Worm (Caenorhabditis elegans) whole organism, L3 larva: Measurements from ENCODE around the gene clc-24.

Experiments
- aly-2 ChIP-seq: fragments of 150-350 bp; optimal IDR thresholded peaks from 2 replicates; lab custom pipeline; 2014; ENCODE audit warnings: missing biosample characterization, missing genetic modification characterization
- ceh-16 ChIP-seq: sonication (generic microtip); optimal IDR thresholded peaks from 2 replicates; lab custom pipeline; 2017; ENCODE audit warnings: missing biosample characterization, missing genetic modification characterization
- ceh-28 ChIP-seq: fragments of 150-350 bp; optimal IDR thresholded peaks from 2 replicates; lab custom pipeline; 2014; ENCODE audit warnings: missing biosample characterization, missing genetic modification reagents, missing genetic modification characterization
- ceh-9 ChIP-seq: sonication (generic microtip); optimal IDR thresholded peaks from 2 replicates; lab custom pipeline; 2018; ENCODE audit warnings: missing biosample characterization, missing genetic modification characterization
- daf-12 ChIP-seq: fragments of 150-350 bp; optimal IDR thresholded peaks from 2 replicates; lab custom pipeline; 2014; ENCODE audit warnings: missing biosample characterization, missing genetic modification reagents, missing genetic modification characterization
- egl-5 ChIP-seq: fragments of 150-350 bp; optimal IDR thresholded peaks from 2 replicates; lab custom pipeline; 2017; ENCODE audit warnings: missing biosample characterization, missing genetic modification reagents, missing genetic modification characterization, inconsistent platforms
- elt-1 ChIP-seq: fragments of 150-350 bp; optimal IDR thresholded peaks from 2 replicates; lab custom pipeline; 2014; ENCODE audit warnings: missing biosample characterization, missing genetic modification characterization
- elt-2 ChIP-seq: sonication (generic microtip); optimal IDR thresholded peaks from 2 replicates; lab custom pipeline; 2016; ENCODE audit warnings: missing genetic modification reagents, mild to moderate bottlenecking, missing genetic modification characterization, missing compliant biosample characterization
- elt-3 ChIP-seq, 3 experiments: fragments of 150-350 bp in 1 of 3; sonication (generic microtip) in 2 of 3; optimal IDR thresholded peaks; 2 replicates in 2 of 3; 4 replicates in 1 of 3; lab custom pipeline; 2014 to 2017; ENCODE audit warnings: missing biosample characterization in 3 of 3, missing genetic modification characterization in 3 of 3
- fkh-10 ChIP-seq: sonication (generic microtip); optimal IDR thresholded peaks from 2 replicates; lab custom pipeline; 2017; ENCODE audit warnings: missing biosample characterization, missing genetic modification reagents, missing genetic modification characterization
- fkh-2 ChIP-seq: fragments of 150-350 bp; optimal IDR thresholded peaks from 2 replicates; lab custom pipeline; 2014; ENCODE audit warnings: missing biosample characterization, missing genetic modification reagents, missing genetic modification characterization
- hmg-11 ChIP-seq: sonication (generic microtip); optimal IDR thresholded peaks from 2 replicates; lab custom pipeline; 2016; ENCODE audit warnings: missing genetic modification characterization, missing compliant biosample characterization
- lin-15B ChIP-seq: fragments of 150-350 bp; optimal IDR thresholded peaks from 2 replicates; lab custom pipeline; 2014; ENCODE audit warnings: missing biosample characterization, missing genetic modification characterization
- lin-39 ChIP-seq: fragments of 150-350 bp; optimal IDR thresholded peaks from 2 replicates; lab custom pipeline; 2018; ENCODE audit warnings: missing biosample characterization, missing genetic modification reagents, missing genetic modification characterization
- mdl-1 ChIP-seq: fragments of 150-350 bp; optimal IDR thresholded peaks from 2 replicates; lab custom pipeline; 2014; ENCODE audit warnings: missing biosample characterization, missing genetic modification characterization
- nfya-1 ChIP-seq: sonication (generic microtip); optimal IDR thresholded peaks from 2 replicates; lab custom pipeline; 2017; ENCODE audit warnings: missing genetic modification characterization, mild to moderate bottlenecking, missing compliant biosample characterization, antibody characterized with exemption, moderate library complexity; ENCODE audit not compliant: insufficient read depth
- nhr-11 ChIP-seq: fragments of 150-350 bp; optimal IDR thresholded peaks from 2 replicates; lab custom pipeline; 2014; ENCODE audit warnings: missing biosample characterization, missing genetic modification characterization
- nhr-23 ChIP-seq: fragments of 150-350 bp; optimal IDR thresholded peaks from 2 replicates; lab custom pipeline; 2014; ENCODE audit warnings: missing biosample characterization, missing genetic modification reagents, missing genetic modification characterization
- nhr-237 ChIP-seq: fragments of 150-350 bp; optimal IDR thresholded peaks from 2 replicates; lab custom pipeline; 2014; ENCODE audit warnings: missing biosample characterization, missing genetic modification characterization
- nhr-25 ChIP-seq: sonication (generic microtip); optimal IDR thresholded peaks from 2 replicates; lab custom pipeline; 2017; ENCODE audit warnings: missing biosample characterization, missing genetic modification characterization
- nhr-28 ChIP-seq: fragments of 150-350 bp; optimal IDR thresholded peaks from 2 replicates; lab custom pipeline; 2014; ENCODE audit warnings: missing biosample characterization, missing genetic modification characterization
- nhr-43 ChIP-seq: sonication (generic microtip); optimal IDR thresholded peaks from 2 replicates; lab custom pipeline; 2016; ENCODE audit warnings: mild to moderate bottlenecking, missing genetic modification characterization, missing compliant biosample characterization; ENCODE audit not compliant: poor library complexity, severe bottlenecking
- nhr-67 ChIP-seq: fragments of 150-350 bp; optimal IDR thresholded peaks from 2 replicates; lab custom pipeline; 2014; ENCODE audit warnings: missing biosample characterization, missing genetic modification characterization
- nhr-77 ChIP-seq: fragments of 150-350 bp; optimal IDR thresholded peaks from 2 replicates; lab custom pipeline; 2014; ENCODE audit warnings: missing biosample characterization, missing genetic modification characterization
- pqm-1 ChIP-seq: fragments of 150-350 bp; optimal IDR thresholded peaks from 2 replicates; lab custom pipeline; 2017; ENCODE audit warnings: missing biosample characterization, missing genetic modification characterization, inconsistent platforms
- sea-2 ChIP-seq: fragments of 150-350 bp; sonication (generic microtip); optimal IDR thresholded peaks from 4 replicates; lab custom pipeline; 2014; ENCODE audit warnings: missing biosample characterization, missing genetic modification reagents, missing genetic modification characterization
- snpc-4 ChIP-seq: fragments of 150-350 bp; optimal IDR thresholded peaks from 2 replicates; lab custom pipeline; 2014; ENCODE audit warnings: missing biosample characterization, missing genetic modification characterization
- tbx-2 ChIP-seq: sonication (generic microtip); optimal IDR thresholded peaks from 2 replicates; lab custom pipeline; 2016; ENCODE audit warnings: mild to moderate bottlenecking, missing genetic modification characterization, missing compliant biosample characterization
- unc-39 ChIP-seq: sonication (generic microtip); optimal IDR thresholded peaks from 4 replicates; lab custom pipeline; 2017; ENCODE audit warnings: missing biosample characterization, missing genetic modification characterization
- zag-1 ChIP-seq: fragments of 150-350 bp; optimal IDR thresholded peaks from 2 replicates; lab custom pipeline; 2014; ENCODE audit warnings: missing biosample characterization, missing genetic modification characterization
- ztf-11 ChIP-seq: fragments of 150-350 bp; optimal IDR thresholded peaks from 2 replicates; lab custom pipeline; 2014; ENCODE audit warnings: missing biosample characterization, missing genetic modification characterization

clc-24 gene

DNA sequence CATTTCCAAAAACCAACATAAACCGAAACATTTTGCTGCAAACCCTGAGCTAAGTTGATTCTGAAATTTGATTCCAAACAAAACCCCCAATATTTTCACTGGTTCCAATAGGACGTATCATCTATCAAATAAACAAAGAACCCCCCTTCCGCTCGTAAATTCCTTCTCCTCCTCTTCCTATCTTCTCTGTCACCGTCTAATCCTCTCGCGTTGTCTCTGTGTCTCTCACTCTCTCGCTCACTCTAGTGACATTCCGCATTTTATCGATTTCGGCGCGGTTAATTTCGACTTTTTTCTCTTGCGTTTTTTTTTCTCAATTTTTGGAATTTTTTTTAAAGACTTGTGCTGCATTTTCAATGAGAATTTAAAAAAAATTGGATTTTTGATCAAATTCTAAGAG, 27.9 kb upstream of the clc-24 start:
- TF ChIP-seq hmg-11 (tag; lab: Kevin White, UChicago) = peak; percentile 55
- TF ChIP-seq ceh-28 (tag; lab: Kevin White, UChicago) = peak; percentile 89
- peak; percentile 77 for TF ChIP-seq nfya-1 (tag; lab: Kevin White, UChicago)
- TF ChIP-seq lin-39 (tag; lab: Kevin White, UChicago) = peak; percentile 70
- no peak for TF ChIP-seq daf-12 (tag; lab: Kevin White, UChicago)
- peak; percentile 1 for TF ChIP-seq nhr-25
- TF ChIP-seq tbx-2 (tag; lab: Kevin White, UChicago) = no peak
- TF ChIP-seq elt-2 (tag; lab: Kevin White, UChicago) = peak; percentile 45

DNA sequence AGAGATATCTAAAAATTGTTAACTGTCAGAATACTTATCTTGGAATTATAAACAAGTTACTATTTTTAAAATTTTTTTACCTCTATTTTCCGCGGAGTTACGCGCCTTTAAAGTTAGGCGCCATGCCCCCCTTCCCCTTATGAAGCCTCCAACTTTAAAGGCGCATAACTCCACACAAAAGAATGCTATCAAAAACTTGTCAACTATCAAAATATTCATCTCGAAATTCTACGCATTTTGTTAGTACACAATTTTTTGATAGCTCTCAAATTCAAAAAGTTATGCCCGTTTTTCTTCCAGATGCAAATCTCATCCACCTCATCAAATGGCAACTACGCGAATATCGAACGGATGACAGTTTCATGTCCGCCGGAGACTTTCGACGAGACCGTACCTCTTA, 26.9 kb upstream of the clc-24 start, which contains the start of gene tbc-10:
Gene tbc-10 (plus strand): TSS at position 301 of the 400 bp plus-strand sequence.
- TF ChIP-seq fkh-2 (tag; lab: Kevin White, UChicago) (no peak), sea-2 (GFP tag; lab: Kevin White, UChicago) (no peak), aly-2 (tag; lab: Kevin White, UChicago) (no peak), elt-3 (tag; optimal IDR thresholded peaks at IDR 0.05; lab: Kevin White, UChicago) (no peak), mdl-1 (tag; lab: Kevin White, UChicago) (no peak), hmg-11 (tag; lab: Kevin White, UChicago) (no peak)
- TF ChIP-seq, all 47 proteins: peak for 0

DNA sequence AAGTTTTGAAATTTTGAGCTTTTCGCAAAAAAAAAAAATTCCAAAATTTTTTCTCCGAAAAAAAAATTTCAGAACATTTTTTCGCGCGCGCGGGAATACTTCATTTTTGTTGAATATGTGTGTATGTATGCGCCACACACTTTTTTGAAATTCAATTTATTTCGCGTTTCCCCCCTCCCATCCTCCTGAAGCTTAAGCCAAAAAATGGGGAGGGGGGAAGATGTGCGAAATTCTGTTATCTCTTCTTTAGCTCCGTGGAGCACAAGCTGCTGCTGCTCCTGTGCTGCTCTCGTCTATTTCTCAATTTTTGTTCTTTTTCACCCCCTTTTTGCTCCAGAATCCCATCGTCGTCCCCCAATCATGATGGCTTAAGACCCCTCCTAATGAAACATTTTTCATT, 20.3 kb upstream of the clc-24 start:
- TF ChIP-seq elt-1 (tag; lab: Kevin White, UChicago) (no peak), fkh-10 (GFP tag; lab: Kevin White, UChicago) (peak; percentile 84)

DNA sequence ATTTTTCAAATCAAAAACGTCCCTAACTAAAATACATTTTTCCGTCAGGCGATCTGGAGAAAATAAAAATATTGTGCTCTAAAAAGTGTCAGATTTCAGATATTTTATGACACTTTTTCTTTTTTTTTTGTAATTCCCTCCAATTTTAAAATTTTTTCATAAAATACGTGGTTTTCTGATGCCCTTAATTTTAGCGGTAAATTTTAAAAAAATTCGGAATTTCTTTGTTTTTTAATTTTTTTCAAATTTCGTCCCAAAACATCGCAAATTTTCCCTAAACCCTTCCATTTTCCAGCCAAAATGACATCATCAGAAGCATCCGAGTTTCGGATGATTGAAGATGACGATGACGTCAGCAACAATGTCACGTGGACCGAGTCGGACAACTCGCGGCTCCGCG, 18.3 kb upstream of the clc-24 start, which contains the start of gene trp-2:
Gene trp-2 (plus strand): TSS at position 301 of the 400 bp plus-strand sequence.
- TF ChIP-seq aly-2 (tag; lab: Kevin White, UChicago) (no peak), nhr-28 (tag; lab: Kevin White, UChicago) (no peak), egl-5 (tag; lab: Kevin White, UChicago) (no peak), ztf-11 (no peak), sea-2 (GFP tag; lab: Kevin White, UChicago) (no peak), nhr-11 (no peak), snpc-4 (tag; lab: Kevin White, UChicago) (no peak), nhr-77 (tag; lab: Kevin White, UChicago) (no peak), pqm-1 (tag; lab: Kevin White, UChicago) (no peak), lin-15B (tag; lab: Kevin White, UChicago) (no peak), nhr-23 (tag; lab: Kevin White, UChicago) (no peak), nhr-43 (tag; lab: Kevin White, UChicago) (no peak)

DNA sequence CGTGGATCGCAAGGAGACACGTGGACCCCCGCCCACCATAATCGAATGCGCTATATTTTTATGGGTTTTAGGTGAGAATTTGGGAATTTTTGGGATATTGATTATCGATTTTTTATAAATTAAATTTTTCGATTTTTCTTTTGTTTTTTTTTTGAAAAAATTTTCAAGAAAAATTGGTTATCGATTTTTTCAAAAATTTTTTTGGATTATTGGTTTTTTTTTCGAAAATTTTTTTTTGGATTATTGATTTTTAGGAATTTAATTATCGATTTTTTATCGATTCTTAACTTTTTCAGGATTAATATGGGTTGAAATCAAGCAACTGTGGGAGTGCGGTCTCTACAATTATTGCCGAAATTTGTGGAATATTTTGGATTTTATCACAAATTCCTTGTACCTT, 13.3 kb upstream of the clc-24 start:
- no peak for TF ChIP-seq ztf-11
- TF ChIP-seq nhr-237 (tag; lab: Kevin White, UChicago) = no peak
- TF ChIP-seq mdl-1 (tag; lab: Kevin White, UChicago) = no peak
- TF ChIP-seq nhr-43 (tag; lab: Kevin White, UChicago) = no peak
- peak; percentile 84 for TF ChIP-seq ceh-28 (tag; lab: Kevin White, UChicago)
- no peak for TF ChIP-seq nhr-11
- TF ChIP-seq ceh-9 = no peak
- TF ChIP-seq aly-2 (tag; lab: Kevin White, UChicago) = no peak
- TF ChIP-seq nhr-67 (tag; lab: Kevin White, UChicago) = no peak

DNA sequence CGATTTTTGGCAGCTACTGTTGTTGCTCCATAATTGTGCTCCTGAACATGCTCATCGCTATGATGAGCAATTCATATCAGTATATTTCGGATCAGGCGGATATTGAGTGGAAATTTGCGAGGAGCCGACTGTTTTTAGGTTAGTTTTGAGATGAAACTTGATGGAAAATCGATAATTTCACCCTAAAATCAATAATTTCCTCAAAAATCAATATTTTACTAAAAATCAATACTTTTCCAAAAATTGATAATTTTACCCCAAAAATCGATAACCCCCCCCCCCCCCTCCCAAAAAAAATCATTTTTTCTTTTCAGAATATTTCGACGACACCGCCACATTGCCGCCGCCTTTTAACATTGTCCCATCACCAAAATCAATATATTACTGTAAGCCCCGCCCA, 11.0 kb upstream of the clc-24 start:
- TF ChIP-seq ceh-28 (tag; lab: Kevin White, UChicago) (peak; percentile 45), ceh-16 (tag; lab: Kevin White, UChicago) (no peak), zag-1 (no peak), unc-39 (no peak)
